Worm (Caenorhabditis elegans): ENCODE data around the gene clec-229.
A peak's percentile ranks its signal among the peaks of the same experiment; 100 is the strongest.

- TF ChIP-seq nhr-28 (tag; optimal IDR thresholded peaks at IDR 0.05) = peak; percentile 93
- no peak for TF ChIP-seq zfp-2 (tag; optimal IDR thresholded peaks at IDR 0.05)
Measured at ce11 chrV:15380857-15381256, 39.6 kb upstream of the clec-229 start, which contains the start of gene dhs-23.
